Worm (Caenorhabditis elegans) whole organism, L4 larva: ENCODE measurements around the gene hdl-2.
A peak's percentile ranks its signal among the peaks of the same experiment; 100 is the strongest.

Source experiments
- F37D6.2 ChIP-seq: sonication (generic microtip); optimal IDR thresholded peaks from 2 replicates; lab custom pipeline; 2016; ENCODE audit warnings: mild to moderate bottlenecking, missing genetic modification characterization, missing compliant biosample characterization
- F49E8.2 ChIP-seq: sonication (generic microtip); optimal IDR thresholded peaks from 2 replicates; lab custom pipeline; 2016; ENCODE audit warnings: missing compliant biosample characterization, mild to moderate bottlenecking, missing genetic modification characterization, borderline replicate concordance
- R02D3.7 ChIP-seq: fragments of 150-350 bp; sonication (generic microtip); optimal IDR thresholded peaks from 3 replicates; lab custom pipeline; 2014; ENCODE audit warnings: missing biosample characterization, missing genetic modification characterization
- Y5F2A.4 ChIP-seq: fragments of 200-800 bp; sonication (Bioruptor generic); optimal IDR thresholded peaks from 2 replicates; lab custom pipeline; 2018; ENCODE audit warnings: mild to moderate bottlenecking, missing genetic modification characterization, missing compliant biosample characterization
- ZK546.5 ChIP-seq, 2 experiments: sonication (generic microtip); optimal IDR thresholded peaks; 2 replicates each; lab custom pipeline; 2017; ENCODE audit warnings: missing biosample characterization in 2 of 2, missing genetic modification characterization in 2 of 2
- aha-1 ChIP-seq: fragments of 150-350 bp; peaks from one replicate; lab custom pipeline; 2014; ENCODE audit warnings: missing biosample characterization, missing genetic modification characterization
- aly-2 ChIP-seq: sonication (generic microtip); optimal IDR thresholded peaks from 2 replicates; lab custom pipeline; 2018; ENCODE audit warnings: missing biosample characterization, missing genetic modification characterization
- arid-1 ChIP-seq: fragments of 200-800 bp; sonication (Bioruptor generic); conservative IDR thresholded peaks from 2 replicates; pipeline ENCODE4 v1.3.6; 2022; ENCODE audit warnings: missing genetic modification reagents, missing genetic modification characterization, missing compliant biosample characterization
- attf-4 ChIP-seq: sonication (generic microtip); optimal IDR thresholded peaks from 3 replicates; lab custom pipeline; 2017; ENCODE audit warnings: missing biosample characterization, missing genetic modification characterization
- ceh-28 ChIP-seq: fragments of 150-350 bp; optimal IDR thresholded peaks from 2 replicates; lab custom pipeline; 2014; ENCODE audit warnings: missing biosample characterization, missing genetic modification reagents, missing genetic modification characterization
- ceh-82 ChIP-seq: sonication (generic microtip); optimal IDR thresholded peaks from 2 replicates; lab custom pipeline; 2017; ENCODE audit warnings: missing biosample characterization, missing genetic modification characterization
- daf-12 ChIP-seq: fragments of 150-350 bp; optimal IDR thresholded peaks from 2 replicates; lab custom pipeline; 2014; ENCODE audit warnings: missing biosample characterization, missing genetic modification reagents, missing genetic modification characterization
- dmd-6 ChIP-seq: fragments of 200-800 bp; sonication (Bioruptor generic); IDR thresholded peaks from 2 replicates; pipeline ENCODE4 v1.3.6; 2022; ENCODE audit warnings: missing genetic modification reagents, missing genetic modification characterization, missing compliant biosample characterization
- dmd-8 ChIP-seq: fragments of 200-800 bp; sonication (Bioruptor generic); IDR thresholded peaks from 2 replicates; pipeline ENCODE4 v1.3.6; 2022; ENCODE audit warnings: missing genetic modification characterization, missing compliant biosample characterization
- dmd-9 ChIP-seq: fragments of 200-800 bp; sonication (Bioruptor generic); IDR thresholded peaks from 2 replicates; pipeline ENCODE4 v1.3.6; 2022; ENCODE audit warnings: missing genetic modification reagents, missing genetic modification characterization, missing compliant biosample characterization
- duxl-1 ChIP-seq: sonication (generic microtip); optimal IDR thresholded peaks from 2 replicates; lab custom pipeline; 2016; ENCODE audit warnings: mild to moderate bottlenecking, missing genetic modification characterization, moderate library complexity, missing compliant biosample characterization; ENCODE audit not compliant: poor library complexity
- fkh-10 ChIP-seq: fragments of 150-350 bp; optimal IDR thresholded peaks from 2 replicates; lab custom pipeline; 2014; ENCODE audit warnings: missing biosample characterization, missing genetic modification reagents, missing genetic modification characterization
- hlh-11 ChIP-seq: fragments of 200-800 bp; sonication (Bioruptor generic); optimal IDR thresholded peaks from 2 replicates; lab custom pipeline; 2018; ENCODE audit warnings: mild to moderate bottlenecking, missing genetic modification characterization, missing compliant biosample characterization
- hmg-1.1 ChIP-seq: fragments of 200-800 bp; sonication (Bioruptor generic); IDR thresholded peaks from 2 replicates; pipeline ENCODE4 v1.3.6; 2022; ENCODE audit warnings: missing genetic modification reagents, missing genetic modification characterization, missing compliant biosample characterization
- jun-1 ChIP-seq: fragments of 150-350 bp; optimal IDR thresholded peaks from 2 replicates; lab custom pipeline; 2014; ENCODE audit warnings: missing biosample characterization, missing genetic modification reagents, missing genetic modification characterization
- lim-7 ChIP-seq: fragments of 200-800 bp; sonication (Bioruptor generic); IDR thresholded peaks from 2 replicates; pipeline ENCODE4 v1.3.6; 2022; ENCODE audit warnings: missing genetic modification characterization, missing compliant biosample characterization
- lin-1 ChIP-seq: fragments of 200-800 bp; sonication (Bioruptor generic); IDR thresholded peaks from 2 replicates; pipeline ENCODE4 v1.3.6; 2022; ENCODE audit warnings: missing genetic modification reagents, missing genetic modification characterization, missing compliant biosample characterization
- lin-13 ChIP-seq: fragments of 150-350 bp; optimal IDR thresholded peaks from 2 replicates; lab custom pipeline; 2014; ENCODE audit warnings: missing biosample characterization, missing genetic modification reagents, missing genetic modification characterization
- lin-29 ChIP-seq: fragments of 200-800 bp; sonication (Bioruptor generic); IDR thresholded peaks from 2 replicates; pipeline ENCODE4 v1.3.6; 2022; ENCODE audit warnings: missing genetic modification reagents, missing genetic modification characterization, missing compliant biosample characterization
- lir-3 ChIP-seq: sonication (generic microtip); optimal IDR thresholded peaks from 2 replicates; lab custom pipeline; 2016; ENCODE audit warnings: mild to moderate bottlenecking, missing genetic modification characterization, missing compliant biosample characterization
- madf-5 ChIP-seq, 2 experiments: fragments of 200-800 bp; sonication (Bioruptor generic); IDR thresholded peaks; 2 replicates each; pipeline ENCODE4 v1.3.6; 2022; ENCODE audit warnings: missing compliant biosample characterization in 2 of 2, missing genetic modification characterization in 2 of 2
- mdl-1 ChIP-seq, 2 experiments: fragments of 150-350 bp in 1 of 2; sonication (generic microtip) in 1 of 2; optimal IDR thresholded peaks; 2 replicates each; lab custom pipeline; 2014 to 2017; ENCODE audit warnings: missing biosample characterization in 2 of 2, missing genetic modification characterization in 2 of 2
- mdt-29 ChIP-seq: fragments of 200-800 bp; sonication (Bioruptor generic); IDR thresholded peaks from 2 replicates; pipeline ENCODE4 v1.3.6; 2022; ENCODE audit warnings: missing genetic modification reagents, missing genetic modification characterization, missing compliant biosample characterization
- mxl-2 ChIP-seq: fragments of 200-800 bp; sonication (Bioruptor generic); conservative IDR thresholded peaks from 2 replicates; pipeline ENCODE4 v1.3.6; 2022; ENCODE audit warnings: missing genetic modification reagents, missing genetic modification characterization, missing compliant biosample characterization
- nhr-10 ChIP-seq: fragments of 150-350 bp; optimal IDR thresholded peaks from 2 replicates; lab custom pipeline; 2014; ENCODE audit warnings: missing biosample characterization, missing genetic modification characterization
- nhr-237 ChIP-seq: sonication (generic microtip); optimal IDR thresholded peaks from 2 replicates; lab custom pipeline; 2017; ENCODE audit warnings: missing biosample characterization, missing genetic modification characterization
- nhr-28 ChIP-seq: fragments of 150-350 bp; optimal IDR thresholded peaks from 2 replicates; lab custom pipeline; 2014; ENCODE audit warnings: missing biosample characterization, missing genetic modification characterization
- nhr-41 ChIP-seq: fragments of 200-800 bp; sonication (Bioruptor generic); IDR thresholded peaks from 2 replicates; pipeline ENCODE4 v1.3.6; 2022; ENCODE audit warnings: missing genetic modification reagents, missing genetic modification characterization, missing compliant biosample characterization
- nhr-48 ChIP-seq: sonication (generic microtip); optimal IDR thresholded peaks from 2 replicates; lab custom pipeline; 2016; ENCODE audit warnings: mild to moderate bottlenecking, missing genetic modification characterization, missing compliant biosample characterization
- nhr-6 ChIP-seq: fragments of 150-350 bp; optimal IDR thresholded peaks from 2 replicates; lab custom pipeline; 2014; ENCODE audit warnings: missing biosample characterization, missing genetic modification characterization
- nhr-77 ChIP-seq: fragments of 150-350 bp; optimal IDR thresholded peaks from 2 replicates; lab custom pipeline; 2014; ENCODE audit warnings: missing biosample characterization, missing genetic modification characterization
- pha-4 ChIP-seq, 2 experiments: fragments of 150-350 bp in 1 of 2; fragments of 200-800 bp in 1 of 2; sonication (Bioruptor generic) in 1 of 2; IDR thresholded peaks in 1 of 2; optimal IDR thresholded peaks in 1 of 2; 2 replicates each; pipeline versions ENCODE4 v1.3.6 to Lab custom; 2014 to 2022; ENCODE audit warnings: missing genetic modification characterization in 2 of 2, missing genetic modification reagents in 2 of 2, missing biosample characterization in 1 of 2, missing compliant biosample characterization in 1 of 2
- rbr-2 ChIP-seq: sonication (generic microtip); optimal IDR thresholded peaks from 2 replicates; lab custom pipeline; 2016; ENCODE audit warnings: missing genotype, missing genetic modification characterization, missing compliant biosample characterization
- skn-1 ChIP-seq: fragments of 150-350 bp; optimal IDR thresholded peaks from 2 replicates; lab custom pipeline; 2014; ENCODE audit warnings: missing biosample characterization, missing genetic modification characterization
- snpc-4 ChIP-seq: fragments of 150-350 bp; optimal IDR thresholded peaks from 2 replicates; lab custom pipeline; 2014; ENCODE audit warnings: missing biosample characterization, missing genetic modification characterization
- spr-1 ChIP-seq: sonication (generic microtip); optimal IDR thresholded peaks from 2 replicates; lab custom pipeline; 2016; ENCODE audit warnings: mild to moderate bottlenecking, missing genetic modification characterization, missing compliant biosample characterization
- spr-3 ChIP-seq: fragments of 200-800 bp; sonication (Bioruptor generic); optimal IDR thresholded peaks from 2 replicates; lab custom pipeline; 2018; ENCODE audit warnings: mild to moderate bottlenecking, missing genetic modification characterization, missing compliant biosample characterization
- tra-1 ChIP-seq: fragments of 200-800 bp; sonication (Bioruptor generic); IDR thresholded peaks from 2 replicates; pipeline ENCODE4 v1.3.6; 2022; ENCODE audit warnings: missing genetic modification reagents, missing genetic modification characterization, missing compliant biosample characterization
- unc-130 ChIP-seq: sonication (generic microtip); optimal IDR thresholded peaks from 2 replicates; lab custom pipeline; 2016; ENCODE audit warnings: missing genetic modification reagents, missing genetic modification characterization, missing compliant biosample characterization
- unc-62 ChIP-seq, 3 experiments: fragments of 150-350 bp in 1 of 3; sonication (generic microtip); optimal IDR thresholded peaks in 2 of 3; peaks in 1 of 3; 1 replicate in 1 of 3; 2 replicates in 2 of 3; lab custom pipeline; 2014 to 2017; ENCODE audit warnings: missing biosample characterization in 3 of 3, missing genetic modification characterization in 3 of 3, missing genetic modification reagents in 3 of 3, missing genotype in 1 of 3
- vab-7 ChIP-seq: fragments of 200-800 bp; sonication (Bioruptor generic); IDR thresholded peaks from 2 replicates; pipeline ENCODE4 v1.3.6; 2022; ENCODE audit warnings: missing genetic modification reagents, missing genetic modification characterization, missing compliant biosample characterization
- zfp-3 ChIP-seq: fragments of 200-800 bp; sonication (Bioruptor generic); conservative IDR thresholded peaks from 2 replicates; pipeline ENCODE4 v1.3.6; 2022; ENCODE audit warnings: missing genetic modification reagents, missing genetic modification characterization, missing compliant biosample characterization
- ztf-7 ChIP-seq: fragments of 150-350 bp; optimal IDR thresholded peaks from 2 replicates; lab custom pipeline; 2014; ENCODE audit warnings: missing biosample characterization, missing genetic modification characterization

Gene hdl-2

ce11 chrIV:8886228-8886627, 12.3 kb downstream of the hdl-2 start, which contains the start of gene C09G9.5:
C09G9.5 (plus strand) TSS chrIV:8886528.
- TF ChIP-seq nhr-77 (tag; lab: Kevin White, UChicago) (no peak), lir-3 (tag; lab: Kevin White, UChicago) (no peak), F37D6.2 (tag; lab: Kevin White, UChicago) (no peak), F49E8.2 (tag; lab: Kevin White, UChicago) (no peak), ceh-28 (tag; lab: Kevin White, UChicago) (no peak), daf-12 (tag; lab: Kevin White, UChicago) (no peak), nhr-6 (tag; lab: Kevin White, UChicago) (no peak), attf-4 (no peak), aha-1 (tag; lab: Kevin White, UChicago) (no peak), nhr-10 (tag; lab: Kevin White, UChicago) (no peak)

- no peak for TF ChIP-seq lin-13 (GFP tag; lab: Kevin White, UChicago)
- no peak for TF ChIP-seq mdt-29
- no peak for TF ChIP-seq madf-5 (GFP tag; IDR thresholded peaks at IDR 0.05; lab: Robert Waterston, UW)
- TF ChIP-seq nhr-48: no peak
- no peak for TF ChIP-seq tra-1 (GFP tag; lab: Robert Waterston, UW)
- peak in 1 of 2 experiments; percentile 42 for TF ChIP-seq unc-62 (GFP tag; optimal IDR thresholded peaks at IDR 0.05 in 1 of 2; lab: Kevin White, UChicago)
- no peak for TF ChIP-seq unc-62 (tag; optimal IDR thresholded peaks at IDR 0.05; lab: Kevin White, UChicago)
- no peak for TF ChIP-seq ztf-7 (tag; lab: Kevin White, UChicago)
- TF ChIP-seq nhr-28 (tag; lab: Kevin White, UChicago): no peak
- TF ChIP-seq F49E8.2 (tag; lab: Kevin White, UChicago): peak; percentile 52
- no peak for TF ChIP-seq snpc-4
- TF ChIP-seq R02D3.7 (tag; lab: Kevin White, UChicago): no peak
- TF ChIP-seq jun-1 (tag; lab: Kevin White, UChicago): no peak
- no peak for TF ChIP-seq rbr-2 (tag; lab: Kevin White, UChicago)
- TF ChIP-seq zfp-3: no peak
- no peak for TF ChIP-seq vab-7 (GFP tag; lab: Robert Waterston, UW)
- no peak for TF ChIP-seq lin-29 (GFP tag; lab: Robert Waterston, UW)
- peak; percentile 70 for TF ChIP-seq unc-130
- TF ChIP-seq arid-1: no peak
- no peak for TF ChIP-seq fkh-10 (GFP tag; lab: Kevin White, UChicago)
- no peak for TF ChIP-seq mxl-2
- TF ChIP-seq nhr-77 (tag; lab: Kevin White, UChicago): no peak
- no peak for TF ChIP-seq skn-1 (tag; lab: Kevin White, UChicago)
Measured at ce11 chrIV:8888525-8889026, 14.6 kb downstream of the hdl-2 start, which contains the start of gene oma-1. oma-1 (plus strand) TSS chrIV:8888976.

ce11 chrIV:8891131-8891530, 17.2 kb downstream of the hdl-2 start, which contains the start of gene spr-2:
spr-2 (plus strand) TSS chrIV:8891462.
- no peak for TF ChIP-seq nhr-237 (tag; lab: Kevin White, UChicago)
- TF ChIP-seq madf-5 (GFP tag; IDR thresholded peaks at IDR 0.05; lab: Robert Waterston, UW): no peak
- no peak for TF ChIP-seq lim-7 (GFP tag; lab: Robert Waterston, UW)
- no peak for TF ChIP-seq dmd-8 (GFP tag; lab: Robert Waterston, UW)
- TF ChIP-seq hmg-1.1 (GFP tag; lab: Robert Waterston, UW): peak; percentile 66; the same call in 1 of the 2 replicates
- peak; percentile 35 for TF ChIP-seq duxl-1 (tag; lab: Kevin White, UChicago)
- TF ChIP-seq pha-4 (GFP tag; IDR thresholded peaks at IDR 0.05; lab: Robert Waterston, UW): 0 out of 2 replicates have a peak, but pooled peaks have one; percentile 35
- TF ChIP-seq pha-4 (tag; optimal IDR thresholded peaks at IDR 0.05; lab: Kevin White, UChicago): peak; percentile 61
- peak; percentile 33 for TF ChIP-seq spr-1
- TF ChIP-seq ztf-7 (tag; lab: Kevin White, UChicago): peak; percentile 62
- TF ChIP-seq lin-1 (GFP tag; lab: Robert Waterston, UW): no peak
- TF ChIP-seq hlh-11: no peak
- peak; percentile 32 for TF ChIP-seq spr-3 (GFP tag; lab: Kevin White, UChicago)
- peak; percentile 73 for TF ChIP-seq rbr-2 (tag; lab: Kevin White, UChicago)
- no peak for TF ChIP-seq mdl-1 (tag; optimal IDR thresholded peaks at IDR 0.05; lab: Kevin White, UChicago)
- TF ChIP-seq unc-130: no peak
- no peak for TF ChIP-seq Y5F2A.4
- 0 out of 2 replicates have a peak, but pooled peaks have one; percentile 27 for TF ChIP-seq dmd-6
- TF ChIP-seq ZK546.5 (tag; optimal IDR thresholded peaks at IDR 0.05; lab: Kevin White, UChicago): no peak
- TF ChIP-seq attf-4: no peak
- no peak for TF ChIP-seq dmd-9 (GFP tag; lab: Robert Waterston, UW)
- TF ChIP-seq ceh-82 (tag; lab: Kevin White, UChicago): no peak
- peak; percentile 19 for TF ChIP-seq lin-13 (GFP tag; lab: Kevin White, UChicago)
- no peak for TF ChIP-seq aly-2 (tag; lab: Kevin White, UChicago)
- TF ChIP-seq nhr-41 (GFP tag; lab: Robert Waterston, UW): no peak
